Worm (Caenorhabditis elegans) whole organism, L2 larva: ENCODE data around the gene F02H6.7.

ENCODE experiments used
- C34F6.9 ChIP-seq: fragments of 150-350 bp; optimal IDR thresholded peaks from 2 replicates; lab custom pipeline; 2014; ENCODE audit warnings: missing biosample characterization, missing genetic modification characterization
- F13H6.1 ChIP-seq: sonication (generic microtip); optimal IDR thresholded peaks from 2 replicates; lab custom pipeline; 2016; ENCODE audit warnings: missing genetic modification characterization, missing compliant biosample characterization
- ZK546.5 ChIP-seq: sonication (generic microtip); optimal IDR thresholded peaks from 2 replicates; lab custom pipeline; 2017; ENCODE audit warnings: missing biosample characterization, missing genetic modification characterization
- aly-2 ChIP-seq: fragments of 150-350 bp; optimal IDR thresholded peaks from 2 replicates; lab custom pipeline; 2014; ENCODE audit warnings: missing biosample characterization, missing genetic modification characterization
- ama-1 ChIP-seq: fragments of 150-350 bp; optimal IDR thresholded peaks from 2 replicates; lab custom pipeline; 2018; ENCODE audit warnings: inconsistent platforms
- ceh-16 ChIP-seq: fragments of 150-350 bp; optimal IDR thresholded peaks from 2 replicates; lab custom pipeline; 2014; ENCODE audit warnings: missing biosample characterization, missing genetic modification characterization
- ceh-82 ChIP-seq: fragments of 150-350 bp; optimal IDR thresholded peaks from 2 replicates; lab custom pipeline; 2014; ENCODE audit warnings: missing biosample characterization, missing genetic modification characterization
- egl-27 ChIP-seq: sonication (generic microtip); optimal IDR thresholded peaks from 3 replicates; lab custom pipeline; 2017; ENCODE audit warnings: missing biosample characterization, missing genetic modification reagents, missing genetic modification characterization
- elt-1 ChIP-seq: fragments of 150-350 bp; optimal IDR thresholded peaks from 2 replicates; lab custom pipeline; 2014; ENCODE audit warnings: missing biosample characterization, missing genetic modification characterization
- elt-3 ChIP-seq: sonication (generic microtip); optimal IDR thresholded peaks from 2 replicates; lab custom pipeline; 2017; ENCODE audit warnings: missing biosample characterization, missing genetic modification characterization
- fos-1 ChIP-seq: fragments of 150-350 bp; optimal IDR thresholded peaks from 2 replicates; lab custom pipeline; 2014; ENCODE audit warnings: missing biosample characterization, missing genetic modification characterization
- mab-5 ChIP-seq: fragments of 150-350 bp; optimal IDR thresholded peaks from 2 replicates; lab custom pipeline; 2014; ENCODE audit warnings: missing biosample characterization, missing genetic modification characterization
- mdl-1 ChIP-seq, 2 experiments: fragments of 150-350 bp in 1 of 2; sonication (generic microtip) in 1 of 2; optimal IDR thresholded peaks; 2 replicates each; lab custom pipeline; 2017; ENCODE audit warnings: missing biosample characterization in 2 of 2, missing genetic modification characterization in 2 of 2
- nhr-129 ChIP-seq: fragments of 150-350 bp; optimal IDR thresholded peaks from 2 replicates; lab custom pipeline; 2014; ENCODE audit warnings: missing biosample characterization, missing genetic modification characterization
- nhr-21 ChIP-seq: fragments of 150-350 bp; optimal IDR thresholded peaks from 2 replicates; lab custom pipeline; 2014; ENCODE audit warnings: missing biosample characterization, missing genetic modification characterization
- nhr-237 ChIP-seq: fragments of 150-350 bp; optimal IDR thresholded peaks from 2 replicates; lab custom pipeline; 2014; ENCODE audit warnings: missing biosample characterization, missing genetic modification characterization
- nhr-25 ChIP-seq: fragments of 150-350 bp; sonication (generic microtip); optimal IDR thresholded peaks from 3 replicates; lab custom pipeline; 2014; ENCODE audit warnings: missing biosample characterization, missing genetic modification characterization
- sem-4 ChIP-seq: fragments of 150-350 bp; optimal IDR thresholded peaks from 2 replicates; lab custom pipeline; 2014; ENCODE audit warnings: missing biosample characterization, missing genetic modification reagents, missing genetic modification characterization
- skn-1 ChIP-seq: sonication (generic microtip); optimal IDR thresholded peaks from 2 replicates; lab custom pipeline; 2017; ENCODE audit warnings: missing biosample characterization, missing genetic modification characterization
- sma-3 ChIP-seq: sonication (generic microtip); optimal IDR thresholded peaks from 2 replicates; lab custom pipeline; 2016; ENCODE audit warnings: missing genetic modification reagents, missing genetic modification characterization, missing compliant biosample characterization
- sma-9 ChIP-seq, 2 experiments: fragments of 150-350 bp in 1 of 2; sonication (generic microtip) in 1 of 2; optimal IDR thresholded peaks; 2 replicates each; lab custom pipeline; 2014 to 2016; ENCODE audit warnings: missing genetic modification characterization in 2 of 2, mild to moderate bottlenecking in 1 of 2, missing biosample characterization in 1 of 2, missing compliant biosample characterization in 1 of 2, missing genetic modification reagents in 1 of 2, moderate library complexity in 1 of 2
- unc-39 ChIP-seq: fragments of 150-350 bp; optimal IDR thresholded peaks from 2 replicates; lab custom pipeline; 2014; ENCODE audit warnings: missing biosample characterization, missing genetic modification characterization
- zag-1 ChIP-seq: fragments of 150-350 bp; optimal IDR thresholded peaks from 2 replicates; lab custom pipeline; 2014; ENCODE audit warnings: missing biosample characterization, missing genetic modification characterization
- ztf-1 ChIP-seq: fragments of 200-800 bp; sonication (Bioruptor generic); conservative IDR thresholded peaks from 2 replicates; pipeline ENCODE4 v1.3.6; 2022; ENCODE audit warnings: missing genetic modification characterization, missing compliant biosample characterization
- ztf-4 ChIP-seq: fragments of 150-350 bp; optimal IDR thresholded peaks from 2 replicates; lab custom pipeline; 2014; ENCODE audit warnings: missing biosample characterization, missing genetic modification characterization

The F02H6.7 gene

DNA sequence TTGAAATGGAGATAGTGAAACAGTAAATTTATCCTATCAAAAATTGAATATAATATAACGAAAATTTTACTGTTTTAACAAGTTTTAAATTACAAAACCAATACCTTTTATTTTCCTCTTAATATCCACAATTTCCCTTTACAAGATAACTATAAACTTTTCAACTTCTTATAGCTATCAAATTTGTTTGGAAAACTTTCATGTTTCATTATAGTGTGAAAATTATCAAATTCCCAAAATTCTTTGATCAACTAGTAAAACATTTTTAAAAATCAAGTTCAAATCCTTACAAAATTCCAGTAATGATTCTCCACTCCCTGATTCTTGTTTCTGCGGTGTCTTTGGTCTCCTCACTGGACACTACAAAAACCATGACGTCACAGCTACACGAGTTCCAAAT lies 45.9 kb downstream of the F02H6.7 start, which contains the start of gene R05A10.1:
Gene R05A10.1 (plus strand): TSS at position 301 of the 400 bp plus-strand sequence.
- TF ChIP-seq ceh-16, result no peak
- no peak for TF ChIP-seq ama-1 (lab: Kevin White, UChicago)
- TF ChIP-seq mab-5, result no peak
- TF ChIP-seq sma-3 (GFP tag; lab: Kevin White, UChicago), result no peak
- no peak for TF ChIP-seq sem-4 (tag; lab: Kevin White, UChicago)
- no peak for TF ChIP-seq F13H6.1 (tag; lab: Kevin White, UChicago)
- no peak for TF ChIP-seq ztf-4 (tag; lab: Kevin White, UChicago)
- no peak for TF ChIP-seq C34F6.9 (tag; lab: Kevin White, UChicago)
- TF ChIP-seq ceh-82 (tag; lab: Kevin White, UChicago), result no peak
- TF ChIP-seq aly-2 (tag; lab: Kevin White, UChicago), result no peak
- no peak for TF ChIP-seq unc-39
- no peak for TF ChIP-seq nhr-129

ce11 chrIV:14177058-14177457 lies 50.9 kb downstream of the F02H6.7 start, which contains the start of gene R05A10.2:
R05A10.2 (plus strand) TSS chrIV:14177271.
- TF ChIP-seq nhr-237 (tag; lab: Kevin White, UChicago) (no peak), fos-1 (no peak), sma-9 (GFP tag; optimal IDR thresholded peaks at IDR 0.05; lab: Kevin White, UChicago) (no peak), sma-9 (tag; optimal IDR thresholded peaks at IDR 0.05; lab: Kevin White, UChicago) (no peak), zag-1 (tag; lab: Kevin White, UChicago) (no peak)

DNA sequence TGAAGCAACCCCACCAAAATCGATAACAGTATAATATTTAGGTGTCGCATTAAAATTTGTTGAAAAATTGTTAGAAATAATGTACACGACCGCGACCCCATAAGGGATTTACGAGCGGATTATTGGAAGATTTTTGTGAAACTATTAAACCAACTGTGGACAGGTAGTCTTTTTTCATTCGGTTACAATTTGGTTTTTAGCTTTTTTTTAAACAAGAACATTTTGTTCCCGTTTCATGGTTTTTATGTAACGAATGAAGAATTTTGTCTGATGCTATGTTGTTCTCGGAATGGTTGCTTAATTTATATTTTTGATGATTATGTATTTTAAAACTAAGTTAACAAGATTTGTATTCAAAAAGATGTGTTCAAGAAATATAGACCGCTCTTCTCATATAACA lies 51.6 kb downstream of the F02H6.7 start, which contains the start of gene R05A10.3:
Gene R05A10.3 (minus strand): TSS at position 101 of the 400 bp plus-strand sequence.
- TF ChIP-seq ztf-1 (GFP tag; lab: Robert Waterston, UW), result no peak
- no peak for TF ChIP-seq nhr-21
- TF ChIP-seq elt-3, result no peak
- TF ChIP-seq fos-1, result no peak
- TF ChIP-seq skn-1, result no peak
- TF ChIP-seq nhr-25 (tag; lab: Kevin White, UChicago), result no peak
- no peak for TF ChIP-seq aly-2 (tag; lab: Kevin White, UChicago)
- TF ChIP-seq mdl-1 (tag; optimal IDR thresholded peaks at IDR 0.05; lab: Kevin White, UChicago), result no peak
- TF ChIP-seq elt-1 (tag; lab: Kevin White, UChicago), result no peak
- TF ChIP-seq F13H6.1 (tag; lab: Kevin White, UChicago), result no peak
- TF ChIP-seq egl-27 (tag; lab: Kevin White, UChicago), result no peak
- TF ChIP-seq ceh-16, result no peak
- TF ChIP-seq nhr-237 (tag; lab: Kevin White, UChicago), result no peak
- no peak for TF ChIP-seq nhr-129
- no peak for TF ChIP-seq ZK546.5 (tag; lab: Kevin White, UChicago)
